Worm (Caenorhabditis elegans): ENCODE results near the gene fbxb-16.

ce11 chrII:1608915-1609314, 42.8 kb downstream of the fbxb-16 start:
- TF ChIP-seq ceh-22 (tag; optimal IDR thresholded peaks at IDR 0.05) (no peak), pha-4 (tag; optimal IDR thresholded peaks at IDR 0.05) (no peak), nhr-11 (tag; optimal IDR thresholded peaks at IDR 0.05) (no peak), K09A11.1 (tag; optimal IDR thresholded peaks at IDR 0.05; ENCODE audit: insufficient read depth) (no peak), mec-3 (tag; optimal IDR thresholded peaks at IDR 0.05; ENCODE audit: borderline replicate concordance) (no peak)
